Worm (Caenorhabditis elegans): ENCODE results near the gene T05H4.4.

DNA sequence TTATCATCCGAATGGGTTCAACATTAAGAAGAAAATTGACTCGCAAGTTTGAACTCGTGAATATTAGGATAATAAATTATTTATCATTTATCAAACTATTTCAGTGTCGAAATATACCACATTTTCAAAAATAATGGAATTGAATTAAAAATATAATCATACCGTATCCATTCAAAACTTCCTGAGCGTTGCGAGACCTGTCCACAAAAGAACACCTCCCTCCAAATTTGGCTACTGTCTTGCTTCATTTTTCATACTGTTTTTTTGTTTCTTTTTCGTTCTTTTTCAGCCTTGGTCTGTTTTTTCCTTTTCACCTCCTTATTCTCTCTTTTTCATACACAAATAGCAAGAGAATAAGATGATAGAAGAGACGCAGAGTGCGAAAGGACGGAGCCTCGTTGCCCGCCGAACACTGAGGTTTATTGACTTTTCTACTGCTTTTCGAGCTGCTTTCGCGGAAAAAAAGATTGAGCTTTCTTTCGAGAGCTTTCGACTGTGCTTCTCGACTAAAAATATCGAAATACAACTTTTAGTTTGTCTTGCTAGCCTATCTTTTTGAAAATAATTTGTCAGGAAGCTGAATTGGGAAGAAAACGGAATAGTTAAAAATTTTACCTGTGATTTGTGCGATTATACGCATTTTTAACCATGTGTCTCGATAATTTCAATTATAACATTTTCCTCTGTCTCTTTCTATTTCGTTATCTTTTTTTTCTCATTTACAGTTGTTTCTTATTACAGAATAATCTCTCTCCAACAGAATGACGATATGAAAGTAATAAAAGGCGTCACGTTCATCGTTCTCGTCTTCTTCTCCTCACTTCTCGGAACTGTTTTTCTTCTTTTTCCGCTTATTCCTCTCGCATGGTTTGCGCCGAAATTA, 11.7 kb downstream of the T05H4.4 start, which contains the start of gene acl-8:
- TF ChIP-seq flt-1 (GFP tag; IDR thresholded peaks at IDR 0.05) (no peak), ama-1 (optimal IDR thresholded peaks at IDR 0.05) (no peak), ceh-13 (GFP tag; optimal IDR thresholded peaks at IDR 0.05) (no peak)

Data from whole organism, early embryonic.